Fruit fly (Drosophila melanogaster) whole organism, prepupa: ENCODE results near the gene CG42541.

Source experiments
- Blimp-1 ChIP-seq: fragments of 200-800 bp; sonication (Bioruptor generic); optimal IDR thresholded peaks from 3 replicates; lab custom pipeline; 2017; ENCODE audit warnings: missing biosample characterization, missing genetic modification characterization, mild to moderate bottlenecking, moderate library complexity, missing genetic modification reagents
- CG10631 ChIP-seq: fragments of 200-800 bp; sonication (Bioruptor generic); optimal IDR thresholded peaks from 2 replicates; lab custom pipeline; 2016; ENCODE audit warnings: missing biosample characterization, missing genetic modification characterization
- CG15336 ChIP-seq: fragments of 200-800 bp; sonication (Bioruptor generic); IDR thresholded peaks from 2 replicates; pipeline ENCODE4 v1.3.6; 2022; ENCODE audit warnings: missing biosample characterization, missing genetic modification characterization
- CG1621 ChIP-seq: fragments of 200-800 bp; sonication (Bioruptor generic); optimal IDR thresholded peaks from 3 replicates; lab custom pipeline; 2018; ENCODE audit warnings: missing biosample characterization, mild to moderate bottlenecking, missing genetic modification characterization
- CG34406 ChIP-seq: fragments of 200-800 bp; sonication (Bioruptor generic); optimal IDR thresholded peaks from 3 replicates; lab custom pipeline; 2016; ENCODE audit warnings: missing biosample characterization, missing genetic modification characterization
- CG3919 ChIP-seq: fragments of 200-800 bp; sonication (Bioruptor generic); optimal IDR thresholded peaks from 3 replicates; lab custom pipeline; 2016; ENCODE audit warnings: missing biosample characterization, missing genetic modification characterization
- CG4318 ChIP-seq: fragments of 200-800 bp; sonication (Bioruptor generic); optimal IDR thresholded peaks from 3 replicates; lab custom pipeline; 2017; ENCODE audit warnings: missing biosample characterization, mild to moderate bottlenecking, missing genetic modification characterization
- CG6792 ChIP-seq: fragments of 200-800 bp; sonication (Bioruptor generic); optimal IDR thresholded peaks from 3 replicates; lab custom pipeline; 2016; ENCODE audit warnings: missing biosample characterization, missing genetic modification characterization
- CG8319 ChIP-seq: fragments of 200-800 bp; sonication (Bioruptor generic); optimal IDR thresholded peaks from 3 replicates; lab custom pipeline; 2016; ENCODE audit warnings: missing biosample characterization, missing genetic modification characterization
- CG8632 ChIP-seq: fragments of 200-800 bp; sonication (Bioruptor generic); optimal IDR thresholded peaks from 3 replicates; lab custom pipeline; 2016; ENCODE audit warnings: missing biosample characterization, missing genetic modification characterization
- Eip75B ChIP-seq: fragments of 200-800 bp; sonication (Bioruptor generic); optimal IDR thresholded peaks from 3 replicates; lab custom pipeline; 2016; ENCODE audit warnings: missing biosample characterization, missing genetic modification characterization
- Eip78C ChIP-seq: fragments of 200-800 bp; sonication (Bioruptor generic); peaks from one replicate; lab custom pipeline; 2016; ENCODE audit warnings: missing biosample characterization, missing genetic modification characterization
- Ets21C ChIP-seq: fragments of 200-800 bp; sonication (Bioruptor generic); optimal IDR thresholded peaks from 3 replicates; lab custom pipeline; 2016; ENCODE audit warnings: missing biosample characterization, missing genetic modification characterization
- Ets96B ChIP-seq: fragments of 200-800 bp; optimal IDR thresholded peaks from 2 replicates; lab custom pipeline; 2019; ENCODE audit warnings: missing biosample characterization, mild to moderate bottlenecking, missing genetic modification characterization, moderate library complexity
- Gug ChIP-seq: fragments of 200-800 bp; sonication (Bioruptor generic); IDR thresholded peaks from 2 replicates; pipeline ENCODE4 v1.3.6; 2022; ENCODE audit warnings: missing biosample characterization, missing genetic modification characterization
- Lpt ChIP-seq: fragments of 200-800 bp; sonication (Bioruptor generic); optimal IDR thresholded peaks from 3 replicates; lab custom pipeline; 2016; ENCODE audit warnings: missing biosample characterization, missing genetic modification characterization
- Met ChIP-seq: fragments of 200-800 bp; sonication (Bioruptor generic); optimal IDR thresholded peaks from 3 replicates; lab custom pipeline; 2016; ENCODE audit warnings: missing biosample characterization, missing genetic modification characterization
- OdsH ChIP-seq: fragments of 200-800 bp; sonication (Bioruptor generic); optimal IDR thresholded peaks from 3 replicates; lab custom pipeline; 2016; ENCODE audit warnings: missing biosample characterization, missing genetic modification characterization
- Sox102F ChIP-seq: fragments of 200-800 bp; sonication (Bioruptor generic); optimal IDR thresholded peaks from 2 replicates; lab custom pipeline; 2016; ENCODE audit warnings: missing biosample characterization, mild to moderate bottlenecking, missing genetic modification characterization
- Sox14 ChIP-seq: fragments of 200-800 bp; sonication (Bioruptor generic); optimal IDR thresholded peaks from 3 replicates; lab custom pipeline; 2016; ENCODE audit warnings: missing biosample characterization, missing genetic modification characterization
- Sox15 ChIP-seq: fragments of 200-800 bp; sonication (Bioruptor generic); optimal IDR thresholded peaks from 3 replicates; lab custom pipeline; 2016; ENCODE audit warnings: missing biosample characterization, missing genetic modification characterization
- achi ChIP-seq: fragments of 200-800 bp; sonication (Bioruptor generic); optimal IDR thresholded peaks from 3 replicates; lab custom pipeline; 2016; ENCODE audit warnings: missing biosample characterization, missing genetic modification characterization
- dsx ChIP-seq: fragments of 200-800 bp; optimal IDR thresholded peaks from 3 replicates; lab custom pipeline; 2019; ENCODE audit warnings: missing biosample characterization, mild to moderate bottlenecking, missing genetic modification characterization, moderate library complexity; ENCODE audit not compliant: poor library complexity, severe bottlenecking
- eg ChIP-seq: fragments of 200-800 bp; sonication (Bioruptor generic); IDR thresholded peaks from 3 replicates; pipeline ENCODE4 v1.3.6; 2022; ENCODE audit warnings: missing biosample characterization, missing genetic modification characterization
- esn ChIP-seq: fragments of 200-800 bp; sonication (Bioruptor generic); optimal IDR thresholded peaks from 2 replicates; lab custom pipeline; 2016; ENCODE audit warnings: missing biosample characterization, mild to moderate bottlenecking, missing genetic modification characterization, moderate library complexity
- fd59A ChIP-seq: fragments of 200-800 bp; sonication (Bioruptor generic); optimal IDR thresholded peaks from 2 replicates; lab custom pipeline; 2017; ENCODE audit warnings: missing biosample characterization, mild to moderate bottlenecking, missing genetic modification characterization, missing genetic modification reagents
- fd85E ChIP-seq: fragments of 200-800 bp; sonication (Bioruptor generic); optimal IDR thresholded peaks from 3 replicates; lab custom pipeline; 2016; ENCODE audit warnings: missing biosample characterization, missing genetic modification characterization
- fkh ChIP-seq: fragments of 200-800 bp; sonication (Bioruptor generic); optimal IDR thresholded peaks from 3 replicates; lab custom pipeline; 2017; ENCODE audit warnings: missing biosample characterization, mild to moderate bottlenecking, missing genetic modification characterization, moderate library complexity
- lz ChIP-seq: fragments of 200-800 bp; sonication (Bioruptor generic); optimal IDR thresholded peaks from 3 replicates; lab custom pipeline; 2016; ENCODE audit warnings: missing biosample characterization, missing genetic modification characterization
- salr ChIP-seq, 2 experiments: fragments of 200-800 bp; sonication (Bioruptor generic); optimal IDR thresholded peaks; 3 replicates each; lab custom pipeline; 2016 to 2018; ENCODE audit warnings: missing biosample characterization in 2 of 2, missing genetic modification characterization in 2 of 2, mild to moderate bottlenecking in 1 of 2
- spab ChIP-seq: fragments of 200-800 bp; sonication (Bioruptor generic); optimal IDR thresholded peaks from 2 replicates; lab custom pipeline; 2017; ENCODE audit warnings: missing biosample characterization, mild to moderate bottlenecking, missing genetic modification characterization, missing genetic modification reagents
- ss ChIP-seq, 2 experiments: fragments of 200-800 bp; sonication (Bioruptor generic); optimal IDR thresholded peaks; 2 replicates in 1 of 2; 3 replicates in 1 of 2; lab custom pipeline; 2017 to 2018; ENCODE audit warnings: mild to moderate bottlenecking in 2 of 2, missing biosample characterization in 2 of 2, missing genetic modification characterization in 2 of 2, moderate library complexity in 1 of 2
- svp ChIP-seq: fragments of 200-800 bp; sonication (Bioruptor generic); peaks from one replicate; lab custom pipeline; 2016; ENCODE audit warnings: missing biosample characterization, missing genetic modification characterization

Gene CG42541

DNA sequence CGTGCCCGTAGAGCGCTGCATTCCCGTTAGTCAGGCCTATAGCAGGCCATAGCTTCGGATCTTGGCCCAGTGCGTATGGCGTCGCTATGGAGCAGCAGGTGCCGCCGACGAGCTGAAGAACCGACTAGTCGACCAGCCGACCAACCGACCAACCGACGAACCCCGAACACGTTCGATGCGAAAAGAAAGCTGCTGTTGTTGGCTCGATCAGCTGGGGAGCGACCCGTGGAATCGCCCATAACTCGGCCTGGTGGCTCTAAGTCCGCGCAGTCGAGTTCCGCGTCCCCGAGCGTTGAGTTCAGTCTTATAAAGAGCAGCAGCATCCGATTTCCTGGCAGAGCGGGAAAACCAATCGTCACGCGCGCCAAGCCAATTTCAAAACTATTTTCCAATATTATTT is 46.5 kb downstream of the CG42541 start, which contains the start of gene CG15239:
Gene CG15239, plus strand, starts transcription at position 265 of the 400 bp plus-strand sequence.
- TF ChIP-seq CG1621 (tag; lab: Kevin White, UChicago), result no peak
- TF ChIP-seq fd85E (GFP tag; lab: Kevin White, UChicago), result no peak
- peak; percentile 12; the same call in 1 of the 3 replicates for TF ChIP-seq eg
- TF ChIP-seq Eip78C (GFP tag; lab: Kevin White, UChicago), result peak; percentile 4
- no peak for TF ChIP-seq salr (GFP tag; optimal IDR thresholded peaks at IDR 0.05; lab: Kevin White, UChicago)
- TF ChIP-seq CG15336 (GFP tag; lab: Robert Waterston, UW), result no peak
- no peak for TF ChIP-seq CG8319 (GFP tag; lab: Kevin White, UChicago)
- no peak for TF ChIP-seq CG3919 (GFP tag; lab: Kevin White, UChicago)
- TF ChIP-seq achi (GFP tag; lab: Kevin White, UChicago), result no peak
- no peak for TF ChIP-seq CG4318 (GFP tag; lab: Kevin White, UChicago)

dm6 chrX:3880645-3881316 is 49.6 kb downstream of the CG42541 start, which contains the start of gene VhaAC39-1:
Gene VhaAC39-1, plus strand, starts transcription at chrX:3880748.
- TF ChIP-seq ss (GFP tag; optimal IDR thresholded peaks at IDR 0.05; lab: Kevin White, UChicago), result peak in 1 of 2 experiments; percentile 25
- peak; percentile 93 for TF ChIP-seq svp (GFP tag; lab: Kevin White, UChicago)
- TF ChIP-seq achi (GFP tag; lab: Kevin White, UChicago), result peak; percentile 99
- TF ChIP-seq spab (GFP tag; lab: Kevin White, UChicago), result no peak
- TF ChIP-seq CG34406 (GFP tag; lab: Kevin White, UChicago), result no peak
- peak; percentile 69 for TF ChIP-seq Eip78C (GFP tag; lab: Kevin White, UChicago)

dm6 chrX:3874949-3875348 is 55.4 kb downstream of the CG42541 start:
- TF ChIP-seq Ets96B (tag; lab: Kevin White, UChicago) (no peak), Lpt (GFP tag; lab: Kevin White, UChicago) (no peak), Sox14 (GFP tag; lab: Kevin White, UChicago) (no peak), CG3919 (GFP tag; lab: Kevin White, UChicago) (no peak), Ets21C (no peak)
- TF ChIP-seq, all 60 proteins: peak for 0

- no peak for TF ChIP-seq svp (GFP tag; lab: Kevin White, UChicago)
- TF ChIP-seq lz, result no peak
- no peak for TF ChIP-seq Blimp-1 (GFP tag; lab: Kevin White, UChicago)
- TF ChIP-seq CG10631, result no peak
- TF ChIP-seq Eip75B (GFP tag; lab: Kevin White, UChicago), result no peak
- no peak for TF ChIP-seq CG6792 (GFP tag; lab: Kevin White, UChicago)
- TF ChIP-seq Gug (GFP tag; lab: Robert Waterston, UW), result no peak
- TF ChIP-seq fd59A (GFP tag; lab: Kevin White, UChicago), result no peak
- no peak for TF ChIP-seq OdsH (GFP tag; lab: Kevin White, UChicago)
- TF ChIP-seq CG8319 (GFP tag; lab: Kevin White, UChicago), result no peak
- TF ChIP-seq Sox102F (GFP tag; lab: Kevin White, UChicago), result no peak
- no peak for TF ChIP-seq Met (GFP tag; lab: Kevin White, UChicago)
- no peak for TF ChIP-seq CG8632 (GFP tag; lab: Kevin White, UChicago)
- TF ChIP-seq fkh (GFP tag; lab: Kevin White, UChicago), result no peak
Observed at dm6 chrX:3874452-3874851, 55.9 kb downstream of the CG42541 start.

dm6 chrX:3871889-3872409 is 58.4 kb downstream of the CG42541 start, which contains the start of gene yin:
Gene yin, minus strand, starts transcription at chrX:3871939.
- no peak for TF ChIP-seq esn (GFP tag; lab: Kevin White, UChicago)
- no peak for TF ChIP-seq fd85E (GFP tag; lab: Kevin White, UChicago)
- TF ChIP-seq svp (GFP tag; lab: Kevin White, UChicago), result peak; percentile 70
- TF ChIP-seq dsx (GFP tag; lab: Kevin White, UChicago), result no peak
- TF ChIP-seq eg, result 0 out of 3 replicates have a peak, but pooled peaks have one; percentile 31
- no peak for TF ChIP-seq Sox15
- TF ChIP-seq Eip78C (GFP tag; lab: Kevin White, UChicago), result no peak
- TF ChIP-seq salr (GFP tag; optimal IDR thresholded peaks at IDR 0.05; lab: Kevin White, UChicago), result no peak
